Fruit fly (Drosophila melanogaster) whole organism, embryonic: ENCODE data around the gene CG8142.

Experiments used
- CG10321 ChIP-seq: fragments of 200-800 bp; sonication (Bioruptor generic); IDR thresholded peaks from 2 replicates; pipeline ENCODE4 v1.3.6; 2022; ENCODE audit warnings: missing biosample characterization, missing genetic modification characterization
- CG10979 ChIP-seq: fragments of 200-800 bp; sonication (Bioruptor generic); optimal IDR thresholded peaks from 2 replicates; lab custom pipeline; 2018; ENCODE audit warnings: missing biosample characterization, mild to moderate bottlenecking, missing genetic modification characterization, moderate library complexity
- CG11560 ChIP-seq: fragments of 200-800 bp; sonication (Bioruptor generic); IDR thresholded peaks from 3 replicates; pipeline ENCODE4 v1.3.6; 2022; ENCODE audit warnings: missing biosample characterization, missing genetic modification characterization
- CG11695 ChIP-seq: fragments of 200-800 bp; sonication (Bioruptor generic); IDR thresholded peaks from 3 replicates; pipeline ENCODE4 v1.3.6; 2022; ENCODE audit warnings: missing biosample characterization, missing genetic modification characterization
- CG12155 ChIP-seq: fragments of 200-800 bp; sonication (Bioruptor generic); optimal IDR thresholded peaks from 3 replicates; lab custom pipeline; 2016; ENCODE audit warnings: missing biosample characterization, missing genetic modification characterization
- CG1233 ChIP-seq: fragments of 200-800 bp; sonication (Bioruptor generic); optimal IDR thresholded peaks from 4 replicates; lab custom pipeline; 2018; ENCODE audit warnings: missing biosample characterization, mild to moderate bottlenecking, missing genetic modification characterization
- CG12769 ChIP-seq: fragments of 200-800 bp; sonication (Bioruptor generic); optimal IDR thresholded peaks from 2 replicates; lab custom pipeline; 2019; ENCODE audit warnings: missing biosample characterization, mild to moderate bottlenecking, missing genetic modification characterization, moderate library complexity
- CG13296 ChIP-seq: fragments of 200-800 bp; sonication (Bioruptor generic); optimal IDR thresholded peaks from 3 replicates; lab custom pipeline; 2018; ENCODE audit warnings: missing biosample characterization, mild to moderate bottlenecking, missing genetic modification characterization
- CG14441 ChIP-seq: fragments of 200-800 bp; sonication (Bioruptor generic); IDR thresholded peaks from 2 replicates; pipeline ENCODE4 v1.3.6; 2022; ENCODE audit warnings: missing biosample characterization, missing genetic modification characterization
- CG15011 ChIP-seq: fragments of 200-800 bp; sonication (Bioruptor generic); optimal IDR thresholded peaks from 3 replicates; lab custom pipeline; 2018; ENCODE audit warnings: missing biosample characterization, mild to moderate bottlenecking, missing genetic modification characterization
- CG17359 ChIP-seq: fragments of 200-800 bp; sonication (Bioruptor generic); optimal IDR thresholded peaks from 3 replicates; lab custom pipeline; 2018; ENCODE audit warnings: missing biosample characterization, mild to moderate bottlenecking, missing genetic modification characterization, moderate library complexity
- CG18262 ChIP-seq: fragments of 200-800 bp; optimal IDR thresholded peaks from 3 replicates; lab custom pipeline; 2019; ENCODE audit warnings: missing biosample characterization, mild to moderate bottlenecking, missing genetic modification characterization, moderate library complexity
- CG2116 ChIP-seq: fragments of 200-800 bp; sonication (Bioruptor generic); optimal IDR thresholded peaks from 3 replicates; lab custom pipeline; 2018; ENCODE audit warnings: missing biosample characterization, mild to moderate bottlenecking, missing genetic modification characterization
- CG32532 ChIP-seq: fragments of 200-800 bp; sonication (Bioruptor generic); IDR thresholded peaks from 2 replicates; pipeline ENCODE4 v1.3.6; 2022; ENCODE audit warnings: missing biosample characterization, missing genetic modification characterization
- CG33213 ChIP-seq: fragments of 200-800 bp; sonication (Bioruptor generic); optimal IDR thresholded peaks from 3 replicates; lab custom pipeline; 2016; ENCODE audit warnings: missing biosample characterization, missing genetic modification characterization
- CG34376 ChIP-seq: fragments of 200-800 bp; sonication (Bioruptor generic); optimal IDR thresholded peaks from 2 replicates; lab custom pipeline; 2018; ENCODE audit warnings: missing biosample characterization, mild to moderate bottlenecking, missing genetic modification characterization
- CG4328 ChIP-seq: fragments of 200-800 bp; sonication (Bioruptor generic); optimal IDR thresholded peaks from 3 replicates; lab custom pipeline; 2017; ENCODE audit warnings: missing biosample characterization, missing genetic modification reagents, missing genetic modification characterization
- CG6254 ChIP-seq: fragments of 200-800 bp; sonication (Bioruptor generic); optimal IDR thresholded peaks from 3 replicates; lab custom pipeline; 2017; ENCODE audit warnings: mild to moderate bottlenecking, missing biosample characterization, missing genetic modification reagents, missing genetic modification characterization
- CG6689 ChIP-seq: fragments of 200-800 bp; sonication (Bioruptor generic); IDR thresholded peaks from 2 replicates; pipeline ENCODE4 v1.3.6; 2022; ENCODE audit warnings: missing biosample characterization, missing genetic modification characterization
- CG7357 ChIP-seq: fragments of 200-800 bp; sonication (Bioruptor generic); IDR thresholded peaks from 3 replicates; pipeline ENCODE4 v1.3.6; 2022; ENCODE audit warnings: missing biosample characterization, missing genetic modification characterization
- CG8089 ChIP-seq: fragments of 200-800 bp; sonication (Bioruptor generic); optimal IDR thresholded peaks from 3 replicates; lab custom pipeline; 2016; ENCODE audit warnings: missing biosample characterization, missing genetic modification characterization
- CG8281 ChIP-seq: fragments of 200-800 bp; sonication (Bioruptor generic); optimal IDR thresholded peaks from 2 replicates; lab custom pipeline; 2018; ENCODE audit warnings: missing biosample characterization, mild to moderate bottlenecking, missing genetic modification characterization, moderate library complexity
- CG8359 ChIP-seq: fragments of 200-800 bp; sonication (Bioruptor generic); optimal IDR thresholded peaks from 2 replicates; lab custom pipeline; 2017; ENCODE audit warnings: missing biosample characterization, mild to moderate bottlenecking, missing genetic modification characterization, borderline replicate concordance
- CG8388 ChIP-seq: fragments of 200-800 bp; sonication (Bioruptor generic); optimal IDR thresholded peaks from 2 replicates; lab custom pipeline; 2019; ENCODE audit warnings: missing biosample characterization, mild to moderate bottlenecking, missing genetic modification characterization, moderate library complexity
- CG9437 ChIP-seq: fragments of 200-800 bp; sonication (Bioruptor generic); optimal IDR thresholded peaks from 2 replicates; lab custom pipeline; 2018; ENCODE audit warnings: missing biosample characterization, mild to moderate bottlenecking, missing genetic modification characterization
- CG9797 ChIP-seq: fragments of 200-800 bp; sonication (Bioruptor generic); optimal IDR thresholded peaks from 3 replicates; lab custom pipeline; 2018; ENCODE audit warnings: missing biosample characterization, mild to moderate bottlenecking, missing genetic modification characterization
- CrebB ChIP-seq: fragments of 200-800 bp; sonication (Bioruptor generic); optimal IDR thresholded peaks from 3 replicates; lab custom pipeline; 2018; ENCODE audit warnings: missing biosample characterization, mild to moderate bottlenecking, missing genetic modification characterization
- D ChIP-seq, 2 experiments: fragments of 200-800 bp in 1 of 2; fragments of >200 bp in 1 of 2; sonication (Bioruptor generic) in 1 of 2; optimal IDR thresholded peaks; 2 replicates in 1 of 2; 3 replicates in 1 of 2; lab custom pipeline; 2017; ENCODE audit warnings: mild to moderate bottlenecking in 1 of 2, missing biosample characterization in 1 of 2, missing genetic modification characterization in 1 of 2, missing genetic modification reagents in 1 of 2
- Dfd ChIP-seq, 2 experiments: fragments of >200 bp; optimal IDR thresholded peaks; 2 replicates each; lab custom pipeline; 2017; ENCODE audit warnings: missing biosample characterization in 2 of 2, missing genetic modification characterization in 2 of 2
- HHEX ChIP-seq: fragments of 200-800 bp; sonication (Bioruptor generic); optimal IDR thresholded peaks from 3 replicates; lab custom pipeline; 2017; ENCODE audit warnings: missing biosample characterization, mild to moderate bottlenecking, missing genetic modification characterization, missing genetic modification reagents
- HLHmδ ChIP-seq: fragments of 200-800 bp; sonication (Bioruptor generic); optimal IDR thresholded peaks from 2 replicates; lab custom pipeline; 2018; ENCODE audit warnings: missing biosample characterization, mild to moderate bottlenecking, missing genetic modification characterization, moderate library complexity
- Oaz ChIP-seq: fragments of 200-800 bp; sonication (Bioruptor generic); IDR thresholded peaks from 2 replicates; pipeline ENCODE4 v1.3.6; 2022; ENCODE audit warnings: missing biosample characterization, missing genetic modification characterization
- Pdp1 ChIP-seq, 2 experiments: fragments of 200-800 bp; sonication (Bioruptor generic); optimal IDR thresholded peaks; 3 replicates each; lab custom pipeline; 2016; ENCODE audit warnings: missing biosample characterization in 2 of 2, missing genetic modification characterization in 2 of 2, mild to moderate bottlenecking in 1 of 2, moderate library complexity in 1 of 2
- Sry-δ ChIP-seq: fragments of 200-800 bp; sonication (Bioruptor generic); optimal IDR thresholded peaks from 2 replicates; lab custom pipeline; 2016; ENCODE audit warnings: missing biosample characterization, missing genetic modification characterization
- ab ChIP-seq: fragments of 200-800 bp; sonication (Bioruptor generic); optimal IDR thresholded peaks from 2 replicates; lab custom pipeline; 2016; ENCODE audit warnings: missing biosample characterization, missing genetic modification characterization
- cg ChIP-seq: fragments of 200-800 bp; sonication (Bioruptor generic); optimal IDR thresholded peaks from 3 replicates; lab custom pipeline; 2019; ENCODE audit warnings: missing biosample characterization, mild to moderate bottlenecking, missing genetic modification characterization, moderate library complexity
- chinmo ChIP-seq: fragments of 200-800 bp; sonication (Bioruptor generic); IDR thresholded peaks from 4 replicates; pipeline ENCODE4 v1.3.6; 2022; ENCODE audit warnings: missing biosample characterization, missing genetic modification characterization; ENCODE audit not compliant: partially characterized antibody
- corto ChIP-seq: fragments of 200-800 bp; sonication (Bioruptor generic); optimal IDR thresholded peaks from 2 replicates; lab custom pipeline; 2016; ENCODE audit warnings: missing biosample characterization, mild to moderate bottlenecking, missing genetic modification characterization, moderate library complexity
- fd102C ChIP-seq: fragments of 200-800 bp; sonication (Bioruptor generic); optimal IDR thresholded peaks from 2 replicates; lab custom pipeline; 2018; ENCODE audit warnings: missing biosample characterization, mild to moderate bottlenecking, missing genetic modification characterization, moderate library complexity
- ind ChIP-seq: fragments of 200-800 bp; sonication (Bioruptor generic); optimal IDR thresholded peaks from 3 replicates; lab custom pipeline; 2016; ENCODE audit warnings: missing biosample characterization, missing genetic modification characterization
- nerfin-1 ChIP-seq: fragments of 200-800 bp; sonication (Bioruptor generic); optimal IDR thresholded peaks from 3 replicates; lab custom pipeline; 2019; ENCODE audit warnings: missing biosample characterization, mild to moderate bottlenecking, missing genetic modification characterization, moderate library complexity
- nmo ChIP-seq: fragments of 200-800 bp; sonication (Bioruptor generic); optimal IDR thresholded peaks from 2 replicates; lab custom pipeline; 2018; ENCODE audit warnings: missing biosample characterization, mild to moderate bottlenecking, missing genetic modification characterization, moderate library complexity
- salm ChIP-seq: fragments of 200-800 bp; sonication (Bioruptor generic); optimal IDR thresholded peaks from 2 replicates; lab custom pipeline; 2018; ENCODE audit warnings: missing biosample characterization, mild to moderate bottlenecking, missing genetic modification characterization
- stwl ChIP-seq: fragments of 200-800 bp; sonication (Bioruptor generic); optimal IDR thresholded peaks from 3 replicates; lab custom pipeline; 2018; ENCODE audit warnings: missing biosample characterization, mild to moderate bottlenecking, missing genetic modification characterization, moderate library complexity
- sug ChIP-seq: fragments of 200-800 bp; optimal IDR thresholded peaks from 2 replicates; lab custom pipeline; 2019; ENCODE audit warnings: missing biosample characterization, mild to moderate bottlenecking, missing genetic modification characterization, moderate library complexity
- tna ChIP-seq: fragments of 200-800 bp; sonication (Bioruptor generic); IDR thresholded peaks from 2 replicates; pipeline ENCODE4 v1.3.6; 2022; ENCODE audit warnings: missing biosample characterization, missing genetic modification characterization; ENCODE audit not compliant: partially characterized antibody
- unc-4 ChIP-seq: fragments of 200-800 bp; sonication (Bioruptor generic); IDR thresholded peaks from 2 replicates; pipeline ENCODE4 v1.3.6; 2022; ENCODE audit warnings: missing biosample characterization, missing genetic modification characterization; ENCODE audit not compliant: partially characterized antibody
- zen2 ChIP-seq: fragments of 200-800 bp; sonication (Bioruptor generic); IDR thresholded peaks from 3 replicates; pipeline ENCODE4 v1.3.6; 2022; ENCODE audit warnings: missing biosample characterization, missing genetic modification characterization; ENCODE audit not compliant: partially characterized antibody

CG8142 gene

DNA sequence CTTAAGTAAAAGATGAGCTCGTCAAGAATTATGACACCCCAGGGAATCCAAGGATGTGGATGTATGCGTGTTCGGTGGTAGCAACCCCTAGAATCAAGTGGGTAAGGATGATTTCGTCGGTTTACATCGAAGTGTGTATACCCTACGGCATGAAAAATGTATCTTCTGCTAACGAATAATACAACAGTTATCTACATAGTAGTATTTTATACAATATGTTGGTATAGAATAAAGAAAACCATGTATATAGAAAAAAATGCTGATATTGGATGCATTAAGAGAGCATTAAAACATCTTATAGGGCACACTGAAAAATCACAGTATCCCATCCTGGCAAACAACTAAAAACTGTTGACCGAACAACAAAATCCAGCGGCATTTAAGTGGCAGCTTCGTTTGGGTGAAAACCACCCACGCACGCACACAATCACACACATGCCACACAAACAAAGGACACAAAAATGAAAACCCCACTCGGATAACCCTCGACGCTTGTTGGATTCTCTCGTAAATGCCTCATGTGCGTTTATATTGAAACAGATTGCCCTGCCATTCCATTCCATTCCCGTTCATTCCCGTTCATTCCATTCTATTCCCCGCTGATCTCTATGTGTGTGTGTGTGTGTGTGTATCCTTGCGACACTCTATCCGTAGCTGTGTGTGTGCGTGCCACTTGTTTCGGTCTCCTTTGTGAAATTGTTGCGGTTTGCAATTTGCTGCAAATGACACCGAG lies 45.3 kb downstream of the CG8142 start (continued):
- TF ChIP-seq CG9437 (GFP tag; lab: Kevin White, UChicago) (no peak), Dfd (GFP tag; optimal IDR thresholded peaks at IDR 0.05; lab: Kevin White, UChicago) (no peak), CG2116 (GFP tag; lab: Kevin White, UChicago) (no peak), corto (GFP tag; lab: Kevin White, UChicago) (no peak), CG8359 (GFP tag; lab: Kevin White, UChicago) (no peak), salm (no peak), CG15011 (GFP tag; lab: Kevin White, UChicago) (no peak), fd102C (GFP tag; lab: Kevin White, UChicago) (no peak), Oaz (no peak), CG10979 (tag; lab: Kevin White, UChicago) (peak; percentile 67), cg (GFP tag; lab: Kevin White, UChicago) (peak; percentile 44), tna (GFP tag; lab: Robert Waterston, UW) (no peak), CG33213 (no peak), D (optimal IDR thresholded peaks at IDR 0.05; lab: Kevin White, UChicago) (no peak), D (GFP tag; optimal IDR thresholded peaks at IDR 0.05; lab: Kevin White, UChicago) (peak; percentile 55), CG4328 (GFP tag; lab: Kevin White, UChicago) (no peak), CG12769 (tag; lab: Kevin White, UChicago) (no peak), CG14441 (GFP tag; lab: Robert Waterston, UW) (no peak), CG6254 (GFP tag; lab: Kevin White, UChicago) (no peak), zen2 (GFP tag; lab: Robert Waterston, UW) (no peak), CG34376 (GFP tag; lab: Kevin White, UChicago) (no peak), HLHmδ (no peak), CG8089 (GFP tag; lab: Kevin White, UChicago) (no peak), CG12155 (GFP tag; lab: Kevin White, UChicago) (no peak), CG7357 (GFP tag; lab: Robert Waterston, UW) (no peak; the same call in 2 of the 3 replicates), stwl (no peak), CG11695 (GFP tag; lab: Robert Waterston, UW) (no peak), Sry-δ (GFP tag; lab: Kevin White, UChicago) (no peak), CG8388 (GFP tag; lab: Kevin White, UChicago) (peak; percentile 43), CG9797 (no peak), CG18262 (tag; lab: Kevin White, UChicago) (peak; percentile 66), CG6689 (GFP tag; lab: Robert Waterston, UW) (peak; percentile 35; the same call in 1 of the 2 replicates), chinmo (GFP tag; lab: Robert Waterston, UW) (no peak), CG17359 (tag; lab: Kevin White, UChicago) (no peak), CG1233 (GFP tag; lab: Kevin White, UChicago) (no peak), CG13296 (GFP tag; lab: Kevin White, UChicago) (no peak), ind (GFP tag; lab: Kevin White, UChicago) (peak; percentile 13), nerfin-1 (peak; percentile 46), HHEX (GFP tag; lab: Kevin White, UChicago) (no peak), CG32532 (GFP tag; lab: Robert Waterston, UW) (no peak), Pdp1 (GFP tag; optimal IDR thresholded peaks at IDR 0.05; lab: Kevin White, UChicago) (peak in 1 of 2 experiments; percentile 4), unc-4 (no peak), sug (tag; lab: Kevin White, UChicago) (no peak), ab (GFP tag; lab: Kevin White, UChicago) (no peak), CG11560 (tag; lab: Robert Waterston, UW) (no peak), CG10321 (GFP tag; lab: Robert Waterston, UW) (no peak), nmo (peak; percentile 60), CrebB (tag; lab: Kevin White, UChicago) (no peak), CG8281 (tag; lab: Kevin White, UChicago) (no peak)
